Worm (Caenorhabditis elegans) whole organism, L4/young adult: ENCODE data around the gene M02E1.3.

ENCODE experiments used
- W03F9.2 ChIP-seq: fragments of 150-350 bp; optimal IDR thresholded peaks from 2 replicates; lab custom pipeline; 2014; ENCODE audit warnings: missing biosample characterization, missing genetic modification characterization
- dao-5 ChIP-seq: sonication (generic microtip); optimal IDR thresholded peaks from 2 replicates; lab custom pipeline; 2016; ENCODE audit warnings: missing genotype, missing genetic modification characterization, moderate library complexity, missing compliant biosample characterization
- him-1 ChIP-seq: sonication (generic microtip); optimal IDR thresholded peaks from 2 replicates; lab custom pipeline; 2016; ENCODE audit warnings: missing genotype, missing genetic modification reagents, missing genetic modification characterization, missing compliant biosample characterization

DNA sequence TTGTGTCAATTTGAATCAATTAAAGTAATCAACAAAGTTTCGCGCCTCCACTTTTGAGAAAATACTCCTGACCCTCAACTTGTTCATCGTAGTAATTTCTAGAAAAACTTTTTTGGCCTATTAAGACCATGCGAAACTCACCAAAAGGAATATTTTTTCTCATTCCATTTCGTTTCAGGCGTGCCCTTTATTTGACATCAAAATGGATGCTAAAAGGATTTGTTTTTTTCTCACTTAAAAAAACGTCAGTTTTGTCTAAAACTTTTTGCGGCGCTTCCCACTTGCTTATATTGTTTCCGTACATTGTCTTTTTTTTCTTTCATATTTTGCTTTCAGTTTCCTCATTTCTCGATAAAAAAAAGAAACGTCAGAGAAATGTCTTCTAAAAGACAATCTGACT is 38.2 kb downstream of the M02E1.3 start, which contains the start of gene C04E7.5:
- no peak for TF ChIP-seq him-1 (tag; lab: Kevin White, UChicago)
- TF ChIP-seq dao-5 (tag; lab: Kevin White, UChicago): no peak
- no peak for TF ChIP-seq W03F9.2
